Fruit fly (Drosophila melanogaster) whole organism, embryonic: ENCODE measurements around the gene ND-B16.6.

ENCODE experiments used
- CG10366 ChIP-seq: fragments of 200-800 bp; sonication (Bioruptor generic); IDR thresholded peaks from 2 replicates; pipeline ENCODE4 v1.3.6; 2022; ENCODE audit warnings: missing biosample characterization, missing genetic modification characterization
- CG12219 ChIP-seq: fragments of 200-800 bp; sonication (Bioruptor generic); optimal IDR thresholded peaks from 3 replicates; lab custom pipeline; 2018; ENCODE audit warnings: missing biosample characterization, mild to moderate bottlenecking, missing genetic modification characterization
- CG14441 ChIP-seq: fragments of 200-800 bp; sonication (Bioruptor generic); IDR thresholded peaks from 2 replicates; pipeline ENCODE4 v1.3.6; 2022; ENCODE audit warnings: missing biosample characterization, missing genetic modification characterization
- CG14667 ChIP-seq: fragments of 200-800 bp; sonication (Bioruptor generic); IDR thresholded peaks from 2 replicates; pipeline ENCODE4 v1.3.6; 2022; ENCODE audit warnings: missing biosample characterization, missing genetic modification characterization
- CG15269 ChIP-seq: fragments of 200-800 bp; sonication (Bioruptor generic); optimal IDR thresholded peaks from 2 replicates; lab custom pipeline; 2018; ENCODE audit warnings: missing biosample characterization, mild to moderate bottlenecking, missing genetic modification characterization, moderate library complexity
- CG1602 ChIP-seq: fragments of 200-800 bp; sonication (Bioruptor generic); optimal IDR thresholded peaks from 3 replicates; lab custom pipeline; 2016; ENCODE audit warnings: missing biosample characterization, missing genetic modification characterization
- CG1603 ChIP-seq: fragments of 200-800 bp; sonication (Bioruptor generic); optimal IDR thresholded peaks from 2 replicates; lab custom pipeline; 2019; ENCODE audit warnings: missing biosample characterization, mild to moderate bottlenecking, missing genetic modification characterization, moderate library complexity
- CG16779 ChIP-seq: fragments of 200-800 bp; sonication (Bioruptor generic); IDR thresholded peaks from 2 replicates; pipeline ENCODE4 v1.3.6; 2022; ENCODE audit warnings: missing biosample characterization, missing genetic modification characterization
- CG17359 ChIP-seq: fragments of 200-800 bp; sonication (Bioruptor generic); optimal IDR thresholded peaks from 3 replicates; lab custom pipeline; 2018; ENCODE audit warnings: missing biosample characterization, mild to moderate bottlenecking, missing genetic modification characterization, moderate library complexity
- CG2120 ChIP-seq: fragments of 200-800 bp; sonication (Bioruptor generic); optimal IDR thresholded peaks from 3 replicates; lab custom pipeline; 2016; ENCODE audit warnings: missing biosample characterization, missing genetic modification characterization
- CG2889 ChIP-seq: fragments of 200-800 bp; sonication (Bioruptor generic); IDR thresholded peaks from 3 replicates; pipeline ENCODE4 v1.3.6; 2022; ENCODE audit warnings: missing biosample characterization, missing genetic modification characterization
- CG4707 ChIP-seq: fragments of 200-800 bp; sonication (Bioruptor generic); optimal IDR thresholded peaks from 2 replicates; lab custom pipeline; 2018; ENCODE audit warnings: missing biosample characterization, mild to moderate bottlenecking, missing genetic modification characterization, moderate library complexity
- CG6791 ChIP-seq: fragments of 200-800 bp; sonication (Bioruptor generic); IDR thresholded peaks from 3 replicates; pipeline ENCODE4 v1.3.6; 2022; ENCODE audit warnings: missing biosample characterization, missing genetic modification characterization; ENCODE audit not compliant: partially characterized antibody
- CG7745 ChIP-seq: fragments of 200-800 bp; sonication (Bioruptor generic); optimal IDR thresholded peaks from 2 replicates; lab custom pipeline; 2018; ENCODE audit warnings: missing biosample characterization, mild to moderate bottlenecking, missing genetic modification characterization, moderate library complexity
- CG7928 ChIP-seq: fragments of 200-800 bp; sonication (Bioruptor generic); optimal IDR thresholded peaks from 2 replicates; lab custom pipeline; 2017; ENCODE audit warnings: missing biosample characterization, mild to moderate bottlenecking, missing genetic modification characterization
- CG8281 ChIP-seq: fragments of 200-800 bp; sonication (Bioruptor generic); optimal IDR thresholded peaks from 2 replicates; lab custom pipeline; 2018; ENCODE audit warnings: missing biosample characterization, mild to moderate bottlenecking, missing genetic modification characterization, moderate library complexity
- CG8388 ChIP-seq: fragments of 200-800 bp; sonication (Bioruptor generic); optimal IDR thresholded peaks from 2 replicates; lab custom pipeline; 2019; ENCODE audit warnings: missing biosample characterization, mild to moderate bottlenecking, missing genetic modification characterization, moderate library complexity
- CG8924 ChIP-seq: fragments of 200-800 bp; optimal IDR thresholded peaks from 3 replicates; lab custom pipeline; 2019; ENCODE audit warnings: missing biosample characterization, mild to moderate bottlenecking, missing genetic modification characterization, moderate library complexity
- Camta ChIP-seq: fragments of 200-800 bp; sonication (Bioruptor generic); optimal IDR thresholded peaks from 2 replicates; lab custom pipeline; 2016; ENCODE audit warnings: missing biosample characterization, missing genetic modification characterization
- E2f1 ChIP-seq: fragments of 200-800 bp; sonication (Bioruptor generic); IDR thresholded peaks from 2 replicates; pipeline ENCODE4 v1.3.6; 2022; ENCODE audit warnings: missing biosample characterization, missing genetic modification characterization
- Eip74EF ChIP-seq, 2 experiments: fragments of 200-800 bp in 1 of 2; fragments of >200 bp in 1 of 2; sonication (Bioruptor generic) in 1 of 2; optimal IDR thresholded peaks; 2 replicates each; lab custom pipeline; 2017 to 2019; ENCODE audit warnings: missing biosample characterization in 2 of 2, missing genetic modification characterization in 2 of 2, mild to moderate bottlenecking in 1 of 2, moderate library complexity in 1 of 2
- HmgZ ChIP-seq: fragments of 200-800 bp; sonication (Bioruptor generic); optimal IDR thresholded peaks from 2 replicates; lab custom pipeline; 2018; ENCODE audit warnings: missing biosample characterization, mild to moderate bottlenecking, missing genetic modification characterization
- Hsf ChIP-seq: fragments of 200-800 bp; sonication (Bioruptor generic); optimal IDR thresholded peaks from 3 replicates; lab custom pipeline; 2016; ENCODE audit warnings: missing biosample characterization, missing genetic modification characterization
- Lhr ChIP-seq: fragments of 200-800 bp; sonication (Bioruptor generic); optimal IDR thresholded peaks from 3 replicates; lab custom pipeline; 2017; ENCODE audit warnings: mild to moderate bottlenecking, missing biosample characterization, missing genetic modification reagents, missing genetic modification characterization
- Meics ChIP-seq: fragments of 200-800 bp; sonication (Bioruptor generic); optimal IDR thresholded peaks from 2 replicates; lab custom pipeline; 2017; ENCODE audit warnings: missing biosample characterization, mild to moderate bottlenecking, missing genetic modification characterization
- Pdp1 ChIP-seq, 2 experiments: fragments of 200-800 bp; sonication (Bioruptor generic); optimal IDR thresholded peaks; 3 replicates each; lab custom pipeline; 2016; ENCODE audit warnings: missing biosample characterization in 2 of 2, missing genetic modification characterization in 2 of 2, mild to moderate bottlenecking in 1 of 2, moderate library complexity in 1 of 2
- Poxn ChIP-seq: fragments of 200-800 bp; sonication (Bioruptor generic); IDR thresholded peaks from 2 replicates; pipeline ENCODE4 v1.3.6; 2022; ENCODE audit warnings: missing biosample characterization, missing genetic modification characterization
- Ptx1 ChIP-seq: fragments of 200-800 bp; sonication (Bioruptor generic); IDR thresholded peaks from 2 replicates; pipeline ENCODE4 v1.3.6; 2022; ENCODE audit warnings: missing biosample characterization, missing genetic modification characterization
- Sox102F ChIP-seq: fragments of 200-800 bp; sonication (Bioruptor generic); optimal IDR thresholded peaks from 2 replicates; lab custom pipeline; 2018; ENCODE audit warnings: missing biosample characterization, mild to moderate bottlenecking, missing genetic modification characterization, moderate library complexity
- Stat92E ChIP-seq, 3 experiments: fragments of >200 bp in 2 of 3; fragments of 200-800 bp in 1 of 3; sonication (Bioruptor generic) in 1 of 3; optimal IDR thresholded peaks; 2 replicates each; lab custom pipeline; 2017 to 2019; ENCODE audit warnings: missing biosample characterization in 3 of 3, missing genetic modification characterization in 3 of 3, mild to moderate bottlenecking in 1 of 3, moderate library complexity in 1 of 3
- Tbp ChIP-seq: fragments of >200 bp; optimal IDR thresholded peaks from 2 replicates; lab custom pipeline; 2018; ENCODE audit warnings: missing biosample characterization, missing genetic modification characterization
- amos ChIP-seq: fragments of 200-800 bp; sonication (Bioruptor generic); IDR thresholded peaks from 2 replicates; pipeline ENCODE4 v1.3.6; 2022; ENCODE audit warnings: missing biosample characterization, missing genetic modification characterization; ENCODE audit not compliant: partially characterized antibody
- az2 ChIP-seq: fragments of 200-800 bp; sonication (Bioruptor generic); optimal IDR thresholded peaks from 3 replicates; lab custom pipeline; 2016; ENCODE audit warnings: missing biosample characterization, missing genetic modification characterization
- bigmax ChIP-seq: fragments of 200-800 bp; sonication (Bioruptor generic); optimal IDR thresholded peaks from 2 replicates; lab custom pipeline; 2018; ENCODE audit warnings: missing biosample characterization, mild to moderate bottlenecking, missing genetic modification characterization
- dan ChIP-seq: fragments of 200-800 bp; sonication (Bioruptor generic); IDR thresholded peaks from 2 replicates; pipeline ENCODE4 v1.3.6; 2022; ENCODE audit warnings: missing biosample characterization, missing genetic modification characterization
- fd102C ChIP-seq: fragments of 200-800 bp; sonication (Bioruptor generic); optimal IDR thresholded peaks from 2 replicates; lab custom pipeline; 2018; ENCODE audit warnings: missing biosample characterization, mild to moderate bottlenecking, missing genetic modification characterization, moderate library complexity
- fd64A ChIP-seq: fragments of 200-800 bp; sonication (Bioruptor generic); optimal IDR thresholded peaks from 3 replicates; lab custom pipeline; 2018; ENCODE audit warnings: missing biosample characterization, mild to moderate bottlenecking, missing genetic modification characterization
- gfzf ChIP-seq: fragments of 200-800 bp; sonication (Bioruptor generic); optimal IDR thresholded peaks from 2 replicates; lab custom pipeline; 2016; ENCODE audit warnings: missing biosample characterization, mild to moderate bottlenecking, missing genetic modification characterization, moderate library complexity
- ham ChIP-seq: fragments of 200-800 bp; sonication (Bioruptor generic); IDR thresholded peaks from 2 replicates; pipeline ENCODE4 v1.3.6; 2022; ENCODE audit warnings: missing biosample characterization, missing genetic modification characterization
- hb ChIP-seq: fragments of 200-800 bp; sonication (Bioruptor generic); IDR thresholded peaks from 3 replicates; pipeline ENCODE4 v1.3.6; 2022; ENCODE audit warnings: missing biosample characterization, missing genetic modification characterization; ENCODE audit not compliant: partially characterized antibody
- ind ChIP-seq: fragments of 200-800 bp; sonication (Bioruptor generic); optimal IDR thresholded peaks from 3 replicates; lab custom pipeline; 2016; ENCODE audit warnings: missing biosample characterization, missing genetic modification characterization
- kah ChIP-seq: fragments of 200-800 bp; sonication (Bioruptor generic); optimal IDR thresholded peaks from 2 replicates; lab custom pipeline; 2018; ENCODE audit warnings: missing biosample characterization, mild to moderate bottlenecking, missing genetic modification characterization
- kni ChIP-seq: fragments of 200-800 bp; sonication (Bioruptor generic); optimal IDR thresholded peaks from 3 replicates; lab custom pipeline; 2017; ENCODE audit warnings: mild to moderate bottlenecking, missing biosample characterization, missing genetic modification reagents, missing genetic modification characterization
- nmo ChIP-seq: fragments of 200-800 bp; sonication (Bioruptor generic); optimal IDR thresholded peaks from 2 replicates; lab custom pipeline; 2018; ENCODE audit warnings: missing biosample characterization, mild to moderate bottlenecking, missing genetic modification characterization, moderate library complexity
- phol ChIP-seq: fragments of 200-800 bp; sonication (Bioruptor generic); optimal IDR thresholded peaks from 3 replicates; lab custom pipeline; 2018; ENCODE audit warnings: missing biosample characterization, mild to moderate bottlenecking, missing genetic modification characterization, moderate library complexity
- prd ChIP-seq, 3 experiments: fragments of >200 bp in 2 of 3; fragments of 200-800 bp in 1 of 3; sonication (Bioruptor generic) in 1 of 3; optimal IDR thresholded peaks in 2 of 3; IDR thresholded peaks in 1 of 3; 2 replicates in 2 of 3; 3 replicates in 1 of 3; pipeline versions ENCODE4 v1.3.6 to Lab custom; 2017 to 2022; ENCODE audit warnings: missing biosample characterization in 1 of 3, missing genetic modification characterization in 1 of 3
- stwl ChIP-seq: fragments of 200-800 bp; sonication (Bioruptor generic); optimal IDR thresholded peaks from 3 replicates; lab custom pipeline; 2018; ENCODE audit warnings: missing biosample characterization, mild to moderate bottlenecking, missing genetic modification characterization, moderate library complexity
- toy ChIP-seq: fragments of 200-800 bp; sonication (Bioruptor generic); IDR thresholded peaks from 2 replicates; pipeline ENCODE4 v1.3.6; 2022; ENCODE audit warnings: missing biosample characterization, missing genetic modification characterization
- trem ChIP-seq: fragments of 200-800 bp; optimal IDR thresholded peaks from 3 replicates; lab custom pipeline; 2019; ENCODE audit warnings: missing biosample characterization, mild to moderate bottlenecking, missing genetic modification characterization, moderate library complexity
- usp ChIP-seq: fragments of >200 bp; optimal IDR thresholded peaks from 2 replicates; lab custom pipeline; 2017; ENCODE audit warnings: missing biosample characterization, missing genetic modification characterization

Gene ND-B16.6

dm6 chrX:6308852-6309251 is 41.3 kb downstream of the ND-B16.6 start, which contains the start of gene CG15894 (continued):
- TF ChIP-seq CG4707 (GFP tag; lab: Kevin White, UChicago) (no peak), ham (GFP tag; lab: Robert Waterston, UW) (no peak), kah (GFP tag; lab: Kevin White, UChicago) (no peak), CG2889 (GFP tag; lab: Robert Waterston, UW) (no peak), CG6791 (GFP tag; lab: Robert Waterston, UW) (no peak), ind (peak; percentile 1), usp (GFP tag; lab: Kevin White, UChicago) (no peak), toy (GFP tag; lab: Robert Waterston, UW) (no peak), Ptx1 (GFP tag; lab: Robert Waterston, UW) (no peak), gfzf (GFP tag; lab: Kevin White, UChicago) (no peak), CG1602 (no peak), CG7928 (GFP tag; lab: Kevin White, UChicago) (no peak), CG15269 (tag; lab: Kevin White, UChicago) (peak; percentile 14), Lhr (no peak), CG2120 (GFP tag; lab: Kevin White, UChicago) (peak; percentile 28), CG12219 (GFP tag; lab: Kevin White, UChicago) (peak; percentile 63), trem (tag; lab: Kevin White, UChicago) (no peak), az2 (GFP tag; lab: Kevin White, UChicago) (no peak), bigmax (GFP tag; lab: Kevin White, UChicago) (no peak), Eip74EF (GFP tag; optimal IDR thresholded peaks at IDR 0.05; lab: Kevin White, UChicago) (no peak), amos (no peak), CG7745 (tag; lab: Kevin White, UChicago) (no peak), CG8388 (peak; percentile 25), CG10366 (GFP tag; lab: Robert Waterston, UW) (no peak), prd (optimal IDR thresholded peaks at IDR 0.05; lab: Kevin White, UChicago) (no peak), prd (GFP tag; IDR thresholded peaks at IDR 0.05; lab: Robert Waterston, UW) (peak; percentile 26; the same call in 1 of the 3 replicates), fd102C (no peak), CG8924 (tag; lab: Kevin White, UChicago) (peak; percentile 3), CG14441 (GFP tag; lab: Robert Waterston, UW) (no peak), Hsf (GFP tag; lab: Kevin White, UChicago) (peak; percentile 11), Poxn (no peak), Sox102F (GFP tag; lab: Kevin White, UChicago) (no peak), CG16779 (no peak), CG8281 (tag; lab: Kevin White, UChicago) (no peak), nmo (GFP tag; lab: Kevin White, UChicago) (no peak), CG14667 (no peak), HmgZ (no peak), E2f1 (GFP tag; lab: Robert Waterston, UW) (no peak), Tbp (GFP tag; lab: Kevin White, UChicago) (no peak), CG1603 (peak; percentile 42), hb (GFP tag; lab: Robert Waterston, UW) (no peak), Camta (GFP tag; lab: Kevin White, UChicago) (no peak), Meics (GFP tag; lab: Kevin White, UChicago) (peak; percentile 6), kni (GFP tag; lab: Kevin White, UChicago) (peak; percentile 5), stwl (tag; lab: Kevin White, UChicago) (no peak), CG17359 (tag; lab: Kevin White, UChicago) (peak; percentile 40), phol (no peak), fd64A (GFP tag; lab: Kevin White, UChicago) (no peak), dan (GFP tag; lab: Robert Waterston, UW) (no peak), Stat92E (GFP tag; optimal IDR thresholded peaks at IDR 0.05; lab: Kevin White, UChicago) (no peak), Pdp1 (GFP tag; optimal IDR thresholded peaks at IDR 0.05; lab: Kevin White, UChicago) (no peak)
